Fruit fly (Drosophila melanogaster) whole organism, prepupa: ENCODE results near the gene ppk14.

Experiments
- Blimp-1 ChIP-seq: fragments of 200-800 bp; sonication (Bioruptor generic); optimal IDR thresholded peaks from 3 replicates; lab custom pipeline; 2017; ENCODE audit warnings: missing biosample characterization, missing genetic modification characterization, mild to moderate bottlenecking, moderate library complexity, missing genetic modification reagents
- CG10631 ChIP-seq: fragments of 200-800 bp; sonication (Bioruptor generic); optimal IDR thresholded peaks from 2 replicates; lab custom pipeline; 2016; ENCODE audit warnings: missing biosample characterization, missing genetic modification characterization
- CG11294 ChIP-seq: fragments of 200-800 bp; sonication (Bioruptor generic); IDR thresholded peaks from 2 replicates; pipeline ENCODE4 v1.3.6; 2022; ENCODE audit warnings: missing biosample characterization, missing genetic modification characterization
- CG11762 ChIP-seq: fragments of 200-800 bp; sonication (Bioruptor generic); optimal IDR thresholded peaks from 3 replicates; lab custom pipeline; 2016; ENCODE audit warnings: missing biosample characterization, missing genetic modification characterization; ENCODE audit not compliant: insufficient read depth
- CG11902 ChIP-seq: fragments of 200-800 bp; sonication (Bioruptor generic); optimal IDR thresholded peaks from 3 replicates; lab custom pipeline; 2016; ENCODE audit warnings: missing biosample characterization, missing genetic modification characterization
- CG15336 ChIP-seq: fragments of 200-800 bp; sonication (Bioruptor generic); IDR thresholded peaks from 2 replicates; pipeline ENCODE4 v1.3.6; 2022; ENCODE audit warnings: missing biosample characterization, missing genetic modification characterization
- CG1621 ChIP-seq: fragments of 200-800 bp; sonication (Bioruptor generic); optimal IDR thresholded peaks from 3 replicates; lab custom pipeline; 2018; ENCODE audit warnings: missing biosample characterization, mild to moderate bottlenecking, missing genetic modification characterization
- CG16779 ChIP-seq: fragments of 200-800 bp; sonication (Bioruptor generic); optimal IDR thresholded peaks from 3 replicates; lab custom pipeline; 2017; ENCODE audit warnings: missing biosample characterization, mild to moderate bottlenecking, missing genetic modification characterization
- CG3032 ChIP-seq: fragments of 200-800 bp; optimal IDR thresholded peaks from 2 replicates; lab custom pipeline; 2019; ENCODE audit warnings: missing biosample characterization, mild to moderate bottlenecking, missing genetic modification characterization, moderate library complexity
- CG31627 ChIP-seq: fragments of 200-800 bp; sonication (Bioruptor generic); optimal IDR thresholded peaks from 3 replicates; lab custom pipeline; 2016; ENCODE audit warnings: missing biosample characterization, missing genetic modification characterization
- CG34406 ChIP-seq: fragments of 200-800 bp; sonication (Bioruptor generic); optimal IDR thresholded peaks from 3 replicates; lab custom pipeline; 2016; ENCODE audit warnings: missing biosample characterization, missing genetic modification characterization
- CG3919 ChIP-seq: fragments of 200-800 bp; sonication (Bioruptor generic); optimal IDR thresholded peaks from 3 replicates; lab custom pipeline; 2016; ENCODE audit warnings: missing biosample characterization, missing genetic modification characterization
- CG6163 ChIP-seq: fragments of 200-800 bp; sonication (Bioruptor generic); IDR thresholded peaks from 3 replicates; pipeline ENCODE4 v1.3.6; 2022; ENCODE audit warnings: missing biosample characterization, missing genetic modification characterization
- CG6808 ChIP-seq: fragments of 200-800 bp; sonication (Bioruptor generic); optimal IDR thresholded peaks from 3 replicates; lab custom pipeline; 2017; ENCODE audit warnings: missing biosample characterization, missing genetic modification characterization, mild to moderate bottlenecking, moderate library complexity, missing genetic modification reagents
- CG7368 ChIP-seq: fragments of 200-800 bp; sonication (Bioruptor generic); optimal IDR thresholded peaks from 3 replicates; lab custom pipeline; 2016; ENCODE audit warnings: missing biosample characterization, missing genetic modification characterization
- CG8319 ChIP-seq: fragments of 200-800 bp; sonication (Bioruptor generic); optimal IDR thresholded peaks from 3 replicates; lab custom pipeline; 2016; ENCODE audit warnings: missing biosample characterization, missing genetic modification characterization
- CG9139 ChIP-seq: fragments of 200-800 bp; sonication (Bioruptor generic); optimal IDR thresholded peaks from 3 replicates; lab custom pipeline; 2017; ENCODE audit warnings: missing biosample characterization, mild to moderate bottlenecking, missing genetic modification characterization
- Eip75B ChIP-seq: fragments of 200-800 bp; sonication (Bioruptor generic); optimal IDR thresholded peaks from 3 replicates; lab custom pipeline; 2016; ENCODE audit warnings: missing biosample characterization, missing genetic modification characterization
- Eip93F ChIP-seq: fragments of 200-800 bp; sonication (Bioruptor generic); optimal IDR thresholded peaks from 2 replicates; lab custom pipeline; 2016; ENCODE audit warnings: missing biosample characterization, mild to moderate bottlenecking, missing genetic modification characterization
- Ets96B ChIP-seq: fragments of 200-800 bp; optimal IDR thresholded peaks from 2 replicates; lab custom pipeline; 2019; ENCODE audit warnings: missing biosample characterization, mild to moderate bottlenecking, missing genetic modification characterization, moderate library complexity
- Hr38 ChIP-seq: sonication (Bioruptor generic); optimal IDR thresholded peaks from 2 replicates; lab custom pipeline; 2016; ENCODE audit warnings: missing biosample characterization, missing genetic modification characterization
- Hr39 ChIP-seq: fragments of 200-800 bp; sonication (Bioruptor generic); optimal IDR thresholded peaks from 2 replicates; lab custom pipeline; 2016; ENCODE audit warnings: missing biosample characterization, missing genetic modification characterization
- Hr4 ChIP-seq: fragments of 200-800 bp; sonication (Bioruptor generic); optimal IDR thresholded peaks from 3 replicates; lab custom pipeline; 2016; ENCODE audit warnings: missing biosample characterization, missing genetic modification characterization
- Met ChIP-seq: fragments of 200-800 bp; sonication (Bioruptor generic); optimal IDR thresholded peaks from 3 replicates; lab custom pipeline; 2016; ENCODE audit warnings: missing biosample characterization, missing genetic modification characterization
- OdsH ChIP-seq: fragments of 200-800 bp; sonication (Bioruptor generic); optimal IDR thresholded peaks from 3 replicates; lab custom pipeline; 2016; ENCODE audit warnings: missing biosample characterization, missing genetic modification characterization
- Sox102F ChIP-seq: fragments of 200-800 bp; sonication (Bioruptor generic); optimal IDR thresholded peaks from 2 replicates; lab custom pipeline; 2016; ENCODE audit warnings: missing biosample characterization, mild to moderate bottlenecking, missing genetic modification characterization
- Sox14 ChIP-seq: fragments of 200-800 bp; sonication (Bioruptor generic); optimal IDR thresholded peaks from 3 replicates; lab custom pipeline; 2016; ENCODE audit warnings: missing biosample characterization, missing genetic modification characterization
- Sox15 ChIP-seq: fragments of 200-800 bp; sonication (Bioruptor generic); optimal IDR thresholded peaks from 3 replicates; lab custom pipeline; 2016; ENCODE audit warnings: missing biosample characterization, missing genetic modification characterization
- acj6 ChIP-seq: fragments of 200-800 bp; sonication (Bioruptor generic); optimal IDR thresholded peaks from 3 replicates; lab custom pipeline; 2016; ENCODE audit warnings: missing biosample characterization, missing genetic modification characterization
- cyc ChIP-seq: fragments of 200-800 bp; sonication (Bioruptor generic); optimal IDR thresholded peaks from 3 replicates; lab custom pipeline; 2016; ENCODE audit warnings: missing biosample characterization, missing genetic modification characterization
- dac ChIP-seq: fragments of 200-800 bp; sonication (Bioruptor generic); optimal IDR thresholded peaks from 2 replicates; lab custom pipeline; 2017; ENCODE audit warnings: missing biosample characterization, mild to moderate bottlenecking, missing genetic modification characterization
- dsx ChIP-seq: fragments of 200-800 bp; optimal IDR thresholded peaks from 3 replicates; lab custom pipeline; 2019; ENCODE audit warnings: missing biosample characterization, mild to moderate bottlenecking, missing genetic modification characterization, moderate library complexity; ENCODE audit not compliant: poor library complexity, severe bottlenecking
- esn ChIP-seq: fragments of 200-800 bp; sonication (Bioruptor generic); optimal IDR thresholded peaks from 2 replicates; lab custom pipeline; 2016; ENCODE audit warnings: missing biosample characterization, mild to moderate bottlenecking, missing genetic modification characterization, moderate library complexity
- fd59A ChIP-seq: fragments of 200-800 bp; sonication (Bioruptor generic); optimal IDR thresholded peaks from 2 replicates; lab custom pipeline; 2017; ENCODE audit warnings: missing biosample characterization, mild to moderate bottlenecking, missing genetic modification characterization, missing genetic modification reagents
- fd85E ChIP-seq: fragments of 200-800 bp; sonication (Bioruptor generic); optimal IDR thresholded peaks from 3 replicates; lab custom pipeline; 2016; ENCODE audit warnings: missing biosample characterization, missing genetic modification characterization
- lz ChIP-seq: fragments of 200-800 bp; sonication (Bioruptor generic); optimal IDR thresholded peaks from 3 replicates; lab custom pipeline; 2016; ENCODE audit warnings: missing biosample characterization, missing genetic modification characterization
- pdm3 ChIP-seq: fragments of 200-800 bp; sonication (Bioruptor generic); optimal IDR thresholded peaks from 3 replicates; lab custom pipeline; 2016; ENCODE audit warnings: missing biosample characterization, missing genetic modification characterization
- salr ChIP-seq, 2 experiments: fragments of 200-800 bp; sonication (Bioruptor generic); optimal IDR thresholded peaks; 3 replicates each; lab custom pipeline; 2016 to 2018; ENCODE audit warnings: missing biosample characterization in 2 of 2, missing genetic modification characterization in 2 of 2, mild to moderate bottlenecking in 1 of 2
- ss ChIP-seq, 2 experiments: fragments of 200-800 bp; sonication (Bioruptor generic); optimal IDR thresholded peaks; 2 replicates in 1 of 2; 3 replicates in 1 of 2; lab custom pipeline; 2017 to 2018; ENCODE audit warnings: mild to moderate bottlenecking in 2 of 2, missing biosample characterization in 2 of 2, missing genetic modification characterization in 2 of 2, moderate library complexity in 1 of 2
- svp ChIP-seq: fragments of 200-800 bp; sonication (Bioruptor generic); peaks from one replicate; lab custom pipeline; 2016; ENCODE audit warnings: missing biosample characterization, missing genetic modification characterization
- topi ChIP-seq: fragments of 200-800 bp; sonication (Bioruptor generic); optimal IDR thresholded peaks from 3 replicates; lab custom pipeline; 2016; ENCODE audit warnings: missing biosample characterization, missing genetic modification characterization
- vri ChIP-seq: fragments of 200-800 bp; sonication (Bioruptor generic); optimal IDR thresholded peaks from 3 replicates; lab custom pipeline; 2016; ENCODE audit warnings: missing biosample characterization, mild to moderate bottlenecking, missing genetic modification characterization

ppk14 gene

dm6 chr2L:6339010-6339897 lies 15.5 kb upstream of the ppk14 start (continued):
- TF ChIP-seq svp = peak; percentile 95
- TF ChIP-seq Sox102F (GFP tag; lab: Kevin White, UChicago) = peak; percentile 23
- TF ChIP-seq CG9139 (GFP tag; lab: Kevin White, UChicago) = peak; percentile 67
- no peak for TF ChIP-seq salr (GFP tag; optimal IDR thresholded peaks at IDR 0.05; lab: Kevin White, UChicago)
- TF ChIP-seq CG15336 = peak; percentile 20; the same call in 1 of the 2 replicates
- peak; percentile 44 for TF ChIP-seq Hr4 (GFP tag; lab: Kevin White, UChicago)
- peak; percentile 42 for TF ChIP-seq acj6 (GFP tag; lab: Kevin White, UChicago)
- TF ChIP-seq CG1621 (tag; lab: Kevin White, UChicago) = peak; percentile 28
- peak; percentile 57 for TF ChIP-seq esn (GFP tag; lab: Kevin White, UChicago)
- peak; percentile 27 for TF ChIP-seq Hr39 (GFP tag; lab: Kevin White, UChicago)
- peak; percentile 1 for TF ChIP-seq CG3032 (tag; lab: Kevin White, UChicago)
- peak; percentile 74 for TF ChIP-seq vri (GFP tag; lab: Kevin White, UChicago)
- peak; percentile 12 for TF ChIP-seq Eip75B (GFP tag; lab: Kevin White, UChicago)
- peak; percentile 37; the same call in 1 of the 3 replicates for TF ChIP-seq CG6163
- TF ChIP-seq CG6808 = peak; percentile 74
- peak; percentile 34 for TF ChIP-seq topi (GFP tag; lab: Kevin White, UChicago)
- TF ChIP-seq CG11762 = no peak
- TF ChIP-seq Hr38 (GFP tag; lab: Kevin White, UChicago) = no peak
- peak; percentile 64 for TF ChIP-seq OdsH
- peak; percentile 37 for TF ChIP-seq Met (GFP tag; lab: Kevin White, UChicago)
- TF ChIP-seq CG34406 (GFP tag; lab: Kevin White, UChicago) = no peak
- peak; percentile 32 for TF ChIP-seq CG10631
- TF ChIP-seq fd59A (GFP tag; lab: Kevin White, UChicago) = no peak
- TF ChIP-seq CG16779 (tag; lab: Kevin White, UChicago) = peak; percentile 19
- TF ChIP-seq ss (GFP tag; optimal IDR thresholded peaks at IDR 0.05; lab: Kevin White, UChicago) = peak; percentile 84 to 88
- TF ChIP-seq Sox15 (GFP tag; lab: Kevin White, UChicago) = peak; percentile 2
- no peak for TF ChIP-seq Eip93F (GFP tag; lab: Kevin White, UChicago)
- TF ChIP-seq cyc (GFP tag; lab: Kevin White, UChicago) = peak; percentile 49
- TF ChIP-seq CG31627 (GFP tag; lab: Kevin White, UChicago) = peak; percentile 38
- TF ChIP-seq dac (GFP tag; lab: Kevin White, UChicago) = peak; percentile 18
- TF ChIP-seq CG3919 (GFP tag; lab: Kevin White, UChicago) = no peak
- no peak for TF ChIP-seq fd85E (GFP tag; lab: Kevin White, UChicago)
- TF ChIP-seq Sox14 (GFP tag; lab: Kevin White, UChicago) = peak; percentile 14
- no peak for TF ChIP-seq CG7368 (GFP tag; lab: Kevin White, UChicago)
- no peak for TF ChIP-seq CG11294 (GFP tag; lab: Robert Waterston, UW)
- TF ChIP-seq dsx (GFP tag; lab: Kevin White, UChicago) = no peak
- TF ChIP-seq Blimp-1 = peak; percentile 17

dm6 chr2L:6340222-6340725 lies 14.5 kb upstream of the ppk14 start:
- TF ChIP-seq Met (GFP tag; lab: Kevin White, UChicago) (no peak), dac (GFP tag; lab: Kevin White, UChicago) (no peak), pdm3 (GFP tag; lab: Kevin White, UChicago) (no peak), lz (GFP tag; lab: Kevin White, UChicago) (no peak), Eip93F (GFP tag; lab: Kevin White, UChicago) (no peak), Blimp-1 (no peak), Hr38 (GFP tag; lab: Kevin White, UChicago) (no peak), CG8319 (GFP tag; lab: Kevin White, UChicago) (no peak), CG11902 (no peak), fd85E (GFP tag; lab: Kevin White, UChicago) (no peak), Ets96B (no peak)
